Worm (Caenorhabditis elegans) whole organism, late embryonic: ENCODE measurements around the gene npr-16.

ENCODE experiments used
- C08G9.2 ChIP-seq: sonication (generic microtip); optimal IDR thresholded peaks from 2 replicates; lab custom pipeline; 2016; ENCODE audit warnings: mild to moderate bottlenecking, missing genetic modification characterization, moderate library complexity, missing compliant biosample characterization
- C38D4.7 ChIP-seq: fragments of 200-800 bp; sonication (Bioruptor generic); optimal IDR thresholded peaks from 2 replicates; lab custom pipeline; 2018; ENCODE audit warnings: mild to moderate bottlenecking, missing genetic modification characterization, moderate library complexity, missing compliant biosample characterization
- F13H6.1 ChIP-seq: sonication (generic microtip); optimal IDR thresholded peaks from 2 replicates; lab custom pipeline; 2016; ENCODE audit warnings: missing genetic modification characterization, missing compliant biosample characterization
- K09A11.1 ChIP-seq: sonication (generic microtip); optimal IDR thresholded peaks from 2 replicates; lab custom pipeline; 2017; ENCODE audit warnings: antibody characterized with exemption, mild to moderate bottlenecking, missing genetic modification characterization, missing compliant biosample characterization; ENCODE audit not compliant: insufficient read depth
- ceh-19 ChIP-seq: fragments of 200-800 bp; sonication (Bioruptor generic); optimal IDR thresholded peaks from 2 replicates; lab custom pipeline; 2018; ENCODE audit warnings: mild to moderate bottlenecking, missing genetic modification characterization, missing compliant biosample characterization
- ceh-2 ChIP-seq: sonication (generic microtip); optimal IDR thresholded peaks from 2 replicates; lab custom pipeline; 2016; ENCODE audit warnings: missing genotype, missing genetic modification characterization, missing compliant biosample characterization
- ceh-24 ChIP-seq: sonication (generic microtip); optimal IDR thresholded peaks from 2 replicates; lab custom pipeline; 2016; ENCODE audit warnings: mild to moderate bottlenecking, missing genetic modification characterization, missing compliant biosample characterization
- ceh-34 ChIP-seq: sonication (generic microtip); optimal IDR thresholded peaks from 2 replicates; lab custom pipeline; 2016; ENCODE audit warnings: mild to moderate bottlenecking, missing genetic modification characterization, missing compliant biosample characterization
- ceh-45 ChIP-seq: fragments of 200-800 bp; sonication (Bioruptor generic); IDR thresholded peaks from 2 replicates; pipeline ENCODE4 v1.3.6; 2022; ENCODE audit warnings: missing genetic modification reagents, missing genetic modification characterization, missing compliant biosample characterization
- ceh-48 ChIP-seq: sonication (generic microtip); optimal IDR thresholded peaks from 2 replicates; lab custom pipeline; 2016; ENCODE audit warnings: missing genetic modification characterization, inconsistent platforms, missing compliant biosample characterization
- che-1 ChIP-seq: sonication (generic microtip); optimal IDR thresholded peaks from 2 replicates; lab custom pipeline; 2016; ENCODE audit warnings: mild to moderate bottlenecking, missing genetic modification characterization, missing compliant biosample characterization
- elt-2 ChIP-seq: sonication (generic microtip); optimal IDR thresholded peaks from 2 replicates; lab custom pipeline; 2016; ENCODE audit warnings: missing genetic modification reagents, missing genetic modification characterization, missing compliant biosample characterization
- ets-4 ChIP-seq: sonication (generic microtip); optimal IDR thresholded peaks from 2 replicates; lab custom pipeline; 2016; ENCODE audit warnings: missing genetic modification characterization, missing compliant biosample characterization
- fkh-10 ChIP-seq: fragments of 150-350 bp; optimal IDR thresholded peaks from 2 replicates; lab custom pipeline; 2014; ENCODE audit warnings: missing biosample characterization, missing genetic modification reagents, missing genetic modification characterization
- fkh-6 ChIP-seq: sonication (generic microtip); optimal IDR thresholded peaks from 2 replicates; lab custom pipeline; 2016; ENCODE audit warnings: missing genetic modification characterization, missing compliant biosample characterization
- gmeb-2 ChIP-seq: sonication (generic microtip); optimal IDR thresholded peaks from 2 replicates; lab custom pipeline; 2016; ENCODE audit warnings: missing genetic modification characterization, inconsistent platforms, missing compliant biosample characterization
- hlh-15 ChIP-seq: sonication (generic microtip); optimal IDR thresholded peaks from 2 replicates; lab custom pipeline; 2016; ENCODE audit warnings: missing genetic modification characterization, missing compliant biosample characterization
- hlh-6 ChIP-seq: sonication (generic microtip); optimal IDR thresholded peaks from 2 replicates; lab custom pipeline; 2016; ENCODE audit warnings: missing genotype, missing genetic modification characterization, missing compliant biosample characterization
- hlh-8 ChIP-seq: sonication (generic microtip); optimal IDR thresholded peaks from 2 replicates; lab custom pipeline; 2016; ENCODE audit warnings: missing genotype, missing genetic modification characterization, missing compliant biosample characterization
- lim-6 ChIP-seq: sonication (generic microtip); optimal IDR thresholded peaks from 2 replicates; lab custom pipeline; 2016; ENCODE audit warnings: missing genetic modification characterization, missing compliant biosample characterization
- madf-2 ChIP-seq: sonication (generic microtip); optimal IDR thresholded peaks from 2 replicates; lab custom pipeline; 2017; ENCODE audit warnings: missing genetic modification characterization, missing compliant biosample characterization
- nfya-1 ChIP-seq: sonication (generic microtip); optimal IDR thresholded peaks from 2 replicates; lab custom pipeline; 2017; ENCODE audit warnings: missing genetic modification characterization, mild to moderate bottlenecking, missing compliant biosample characterization, antibody characterized with exemption, moderate library complexity
- nhr-11 ChIP-seq: fragments of 150-350 bp; optimal IDR thresholded peaks from 2 replicates; lab custom pipeline; 2014; ENCODE audit warnings: missing biosample characterization, missing genetic modification characterization
- npax-4 ChIP-seq: sonication (generic microtip); optimal IDR thresholded peaks from 2 replicates; lab custom pipeline; 2016; ENCODE audit warnings: missing genetic modification characterization, missing compliant biosample characterization
- odd-2 ChIP-seq: sonication (generic microtip); optimal IDR thresholded peaks from 2 replicates; lab custom pipeline; 2017; ENCODE audit warnings: antibody characterized with exemption, mild to moderate bottlenecking, missing genetic modification characterization, missing compliant biosample characterization
- pat-9 ChIP-seq: fragments of 200-800 bp; sonication (Bioruptor generic); optimal IDR thresholded peaks from 2 replicates; lab custom pipeline; 2018; ENCODE audit warnings: mild to moderate bottlenecking, missing genetic modification characterization, moderate library complexity, missing compliant biosample characterization
- pha-2 ChIP-seq: sonication (generic microtip); optimal IDR thresholded peaks from 2 replicates; lab custom pipeline; 2017; ENCODE audit warnings: mild to moderate bottlenecking, missing genetic modification characterization, missing compliant biosample characterization
- pha-4 ChIP-seq: fragments of 150-350 bp; optimal IDR thresholded peaks from 2 replicates; lab custom pipeline; 2018; ENCODE audit warnings: missing biosample characterization, missing genetic modification reagents, missing genetic modification characterization
- pqm-1 ChIP-seq: sonication (generic microtip); optimal IDR thresholded peaks from 2 replicates; lab custom pipeline; 2016; ENCODE audit warnings: missing genetic modification characterization, missing compliant biosample characterization
- pros-1 ChIP-seq: fragments of 150-350 bp; optimal IDR thresholded peaks from 2 replicates; lab custom pipeline; 2014; ENCODE audit warnings: missing biosample characterization, missing genetic modification reagents, missing genetic modification characterization
- ref-2 ChIP-seq: sonication (generic microtip); optimal IDR thresholded peaks from 2 replicates; lab custom pipeline; 2016; ENCODE audit warnings: missing genetic modification characterization, missing compliant biosample characterization
- sox-2 ChIP-seq: fragments of 200-800 bp; sonication (Bioruptor generic); IDR thresholded peaks from 2 replicates; pipeline ENCODE4 v1.3.6; 2022; ENCODE audit warnings: missing genetic modification reagents, missing genetic modification characterization, missing compliant biosample characterization
- sox-4 ChIP-seq: sonication (generic microtip); optimal IDR thresholded peaks from 2 replicates; lab custom pipeline; 2017; ENCODE audit warnings: mild to moderate bottlenecking, missing genetic modification characterization, inconsistent platforms, missing compliant biosample characterization
- syd-9 ChIP-seq: sonication (generic microtip); optimal IDR thresholded peaks from 2 replicates; lab custom pipeline; 2016; ENCODE audit warnings: mild to moderate bottlenecking, missing genetic modification characterization, moderate library complexity, missing compliant biosample characterization
- tbx-7 ChIP-seq: sonication (generic microtip); optimal IDR thresholded peaks from 2 replicates; lab custom pipeline; 2016; ENCODE audit warnings: missing genotype, missing genetic modification characterization, missing compliant biosample characterization
- ttx-3 ChIP-seq: sonication (generic microtip); optimal IDR thresholded peaks from 2 replicates; lab custom pipeline; 2016; ENCODE audit warnings: missing genetic modification reagents, missing genetic modification characterization, missing compliant biosample characterization
- unc-3 ChIP-seq, 2 experiments: fragments of 200-800 bp in 1 of 2; sonication (Bioruptor generic) in 1 of 2; sonication (generic microtip) in 1 of 2; conservative IDR thresholded peaks in 1 of 2; optimal IDR thresholded peaks in 1 of 2; 2 replicates each; pipeline versions ENCODE4 v1.3.6 to Lab custom; 2016 to 2022; ENCODE audit warnings: missing compliant biosample characterization in 2 of 2, missing genetic modification characterization in 2 of 2, missing genetic modification reagents in 1 of 2
- unc-42 ChIP-seq: sonication (generic microtip); optimal IDR thresholded peaks from 2 replicates; lab custom pipeline; 2016; ENCODE audit warnings: missing genotype, missing genetic modification characterization, missing compliant biosample characterization
- unc-55 ChIP-seq: sonication (generic microtip); optimal IDR thresholded peaks from 2 replicates; lab custom pipeline; 2017; ENCODE audit warnings: missing biosample characterization, missing genetic modification reagents, missing genetic modification characterization
- zip-5 ChIP-seq: sonication (generic microtip); optimal IDR thresholded peaks from 2 replicates; lab custom pipeline; 2016; ENCODE audit warnings: missing genetic modification characterization, missing compliant biosample characterization
- ztf-16 ChIP-seq: sonication (generic microtip); optimal IDR thresholded peaks from 2 replicates; lab custom pipeline; 2017; ENCODE audit warnings: missing genetic modification characterization, missing compliant biosample characterization

Gene npr-16

ce11 chrX:3506556-3506955 is 12.0 kb upstream of the npr-16 start:
- TF ChIP-seq ceh-34 (tag; lab: Kevin White, UChicago): no peak
- TF ChIP-seq zip-5 (tag; lab: Kevin White, UChicago): no peak
- TF ChIP-seq F13H6.1: no peak
- no peak for TF ChIP-seq syd-9 (tag; lab: Kevin White, UChicago)
- TF ChIP-seq che-1 (tag; lab: Kevin White, UChicago): no peak
- TF ChIP-seq ceh-45 (GFP tag; lab: Robert Waterston, UW): no peak
- TF ChIP-seq sox-2 (GFP tag; lab: Robert Waterston, UW): no peak
- no peak for TF ChIP-seq ttx-3 (tag; lab: Kevin White, UChicago)
- no peak for TF ChIP-seq sox-4
- no peak for TF ChIP-seq hlh-6 (tag; lab: Kevin White, UChicago)
- TF ChIP-seq pha-4 (tag; lab: Kevin White, UChicago): no peak
- no peak for TF ChIP-seq ets-4
- TF ChIP-seq hlh-15 (tag; lab: Kevin White, UChicago): no peak
- no peak for TF ChIP-seq npax-4 (tag; lab: Kevin White, UChicago)
- TF ChIP-seq nfya-1 (tag; lab: Kevin White, UChicago): no peak
- TF ChIP-seq C08G9.2 (tag; lab: Kevin White, UChicago): no peak
- no peak for TF ChIP-seq unc-3 (GFP tag; conservative IDR thresholded peaks at IDR 0.05; lab: Robert Waterston, UW)
- TF ChIP-seq unc-3 (tag; optimal IDR thresholded peaks at IDR 0.05; lab: Kevin White, UChicago): no peak
- no peak for TF ChIP-seq ceh-2 (tag; lab: Kevin White, UChicago)
- no peak for TF ChIP-seq nhr-11 (tag; lab: Kevin White, UChicago)
- no peak for TF ChIP-seq odd-2 (tag; lab: Kevin White, UChicago)

ce11 chrX:3507214-3507613 is 11.4 kb upstream of the npr-16 start:
- TF ChIP-seq fkh-10 (no peak), pha-2 (no peak), syd-9 (tag; lab: Kevin White, UChicago) (no peak), fkh-6 (tag; lab: Kevin White, UChicago) (no peak), ceh-19 (GFP tag; lab: Kevin White, UChicago) (no peak), gmeb-2 (tag; lab: Kevin White, UChicago) (no peak), ref-2 (tag; lab: Kevin White, UChicago) (no peak), elt-2 (tag; lab: Kevin White, UChicago) (no peak), ceh-2 (tag; lab: Kevin White, UChicago) (no peak), unc-42 (tag; lab: Kevin White, UChicago) (no peak), madf-2 (tag; lab: Kevin White, UChicago) (no peak), npax-4 (tag; lab: Kevin White, UChicago) (no peak), F13H6.1 (no peak), tbx-7 (no peak), unc-55 (GFP tag; lab: Kevin White, UChicago) (no peak)

ce11 chrX:3508906-3509305 is 9.7 kb upstream of the npr-16 start, which contains the start of gene sox-4:
Gene sox-4 (minus strand): TSS chrX:3509006.
- TF ChIP-seq pat-9 (tag; lab: Kevin White, UChicago): no peak
- no peak for TF ChIP-seq hlh-8 (tag; lab: Kevin White, UChicago)
- TF ChIP-seq ttx-3 (tag; lab: Kevin White, UChicago): no peak
- no peak for TF ChIP-seq fkh-6 (tag; lab: Kevin White, UChicago)
- no peak for TF ChIP-seq pqm-1 (tag; lab: Kevin White, UChicago)
- TF ChIP-seq ceh-48: no peak
- TF ChIP-seq hlh-6 (tag; lab: Kevin White, UChicago): no peak
- TF ChIP-seq pros-1 (tag; lab: Kevin White, UChicago): no peak
- TF ChIP-seq C38D4.7 (GFP tag; lab: Kevin White, UChicago): no peak
- TF ChIP-seq ztf-16 (tag; lab: Kevin White, UChicago): no peak
- no peak for TF ChIP-seq ceh-34 (tag; lab: Kevin White, UChicago)
- TF ChIP-seq lim-6 (tag; lab: Kevin White, UChicago): no peak
- no peak for TF ChIP-seq K09A11.1
- no peak for TF ChIP-seq pha-4 (tag; lab: Kevin White, UChicago)
- TF ChIP-seq ceh-24 (tag; lab: Kevin White, UChicago): no peak
